Worm (Caenorhabditis elegans) whole organism, L1 larva: ENCODE measurements around the gene ttr-37.

Experiments
- hpl-2 ChIP-seq: fragments of 150-350 bp; optimal IDR thresholded peaks from 2 replicates; lab custom pipeline; 2014; ENCODE audit warnings: missing biosample characterization, missing genetic modification reagents, missing genetic modification characterization
- lsy-2 ChIP-seq, 2 experiments: fragments of 150-350 bp; optimal IDR thresholded peaks; 2 replicates each; lab custom pipeline; 2014; ENCODE audit warnings: missing biosample characterization in 2 of 2, missing genetic modification characterization in 2 of 2
- nhr-28 ChIP-seq: fragments of 150-350 bp; optimal IDR thresholded peaks from 2 replicates; lab custom pipeline; 2014; ENCODE audit warnings: missing biosample characterization, missing genetic modification characterization
- nhr-76 ChIP-seq: sonication (generic microtip); optimal IDR thresholded peaks from 2 replicates; lab custom pipeline; 2017; ENCODE audit warnings: missing biosample characterization, missing genetic modification characterization

DNA sequence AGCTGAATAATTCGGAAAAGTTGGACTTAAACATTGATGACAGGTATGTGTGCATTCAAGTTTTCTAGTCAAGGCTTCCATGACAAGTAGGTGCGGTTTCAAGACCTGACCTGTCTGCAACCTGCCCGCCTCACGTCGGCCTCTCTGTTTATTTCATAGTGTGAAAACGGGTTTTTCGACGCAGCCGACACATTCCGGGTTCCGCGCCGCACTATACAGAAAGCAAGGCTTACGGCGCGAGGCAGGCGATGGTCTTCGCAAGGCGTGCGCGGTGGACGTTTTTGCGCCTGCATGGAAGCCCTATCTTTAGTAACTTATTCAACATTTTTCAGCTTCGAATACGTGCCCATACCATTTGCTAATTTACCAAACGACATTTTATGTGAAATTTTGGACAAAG, 35.5 kb upstream of the ttr-37 start:
- no peak for TF ChIP-seq hpl-2
- no peak for TF ChIP-seq nhr-76 (tag; lab: Kevin White, UChicago)
- no peak for TF ChIP-seq lsy-2 (tag; optimal IDR thresholded peaks at IDR 0.05; lab: Kevin White, UChicago)
- TF ChIP-seq nhr-28 (tag; lab: Kevin White, UChicago): no peak
